Worm (Caenorhabditis elegans) whole organism, late embryonic: ENCODE data around the gene clec-121.
A peak's percentile ranks its signal among the peaks of the same experiment; 100 is the strongest.

Experiments
- ama-1 ChIP-seq: fragments of 150-350 bp; optimal IDR thresholded peaks from 2 replicates; lab custom pipeline; 2014
- ceh-18 ChIP-seq: sonication (generic microtip); optimal IDR thresholded peaks from 2 replicates; lab custom pipeline; 2016; ENCODE audit warnings: missing genetic modification characterization, missing compliant biosample characterization
- fkh-10 ChIP-seq: fragments of 150-350 bp; optimal IDR thresholded peaks from 2 replicates; lab custom pipeline; 2014; ENCODE audit warnings: missing biosample characterization, missing genetic modification reagents, missing genetic modification characterization
- fkh-6 ChIP-seq: sonication (generic microtip); optimal IDR thresholded peaks from 2 replicates; lab custom pipeline; 2016; ENCODE audit warnings: missing genetic modification characterization, missing compliant biosample characterization
- nhr-11 ChIP-seq: fragments of 150-350 bp; optimal IDR thresholded peaks from 2 replicates; lab custom pipeline; 2014; ENCODE audit warnings: missing biosample characterization, missing genetic modification characterization
- odd-2 ChIP-seq: sonication (generic microtip); optimal IDR thresholded peaks from 2 replicates; lab custom pipeline; 2017; ENCODE audit warnings: antibody characterized with exemption, mild to moderate bottlenecking, missing genetic modification characterization, missing compliant biosample characterization
- pat-9 ChIP-seq: fragments of 200-800 bp; sonication (Bioruptor generic); optimal IDR thresholded peaks from 2 replicates; lab custom pipeline; 2018; ENCODE audit warnings: mild to moderate bottlenecking, missing genetic modification characterization, moderate library complexity, missing compliant biosample characterization
- pax-1 ChIP-seq: fragments of 150-350 bp; optimal IDR thresholded peaks from 2 replicates; lab custom pipeline; 2014; ENCODE audit warnings: missing biosample characterization, missing genetic modification characterization
- rnt-1 ChIP-seq: sonication (generic microtip); optimal IDR thresholded peaks from 2 replicates; lab custom pipeline; 2016; ENCODE audit warnings: missing genetic modification characterization, missing compliant biosample characterization
- sox-4 ChIP-seq: sonication (generic microtip); optimal IDR thresholded peaks from 2 replicates; lab custom pipeline; 2017; ENCODE audit warnings: mild to moderate bottlenecking, missing genetic modification characterization, inconsistent platforms, missing compliant biosample characterization
- tbx-2 ChIP-seq: sonication (generic microtip); optimal IDR thresholded peaks from 2 replicates; lab custom pipeline; 2016; ENCODE audit warnings: missing genetic modification characterization, missing compliant biosample characterization

ce11 chrII:3054622-3055021 is 47.5 kb upstream of the clec-121 start:
- TF ChIP-seq pat-9 (no peak), ama-1 (no peak), odd-2 (tag; lab: Kevin White, UChicago) (no peak), pax-1 (no peak), tbx-2 (tag; lab: Kevin White, UChicago) (peak; percentile 22), nhr-11 (tag; lab: Kevin White, UChicago) (no peak), rnt-1 (tag; lab: Kevin White, UChicago) (no peak), ceh-18 (tag; lab: Kevin White, UChicago) (no peak), sox-4 (no peak), fkh-6 (no peak), fkh-10 (GFP tag; lab: Kevin White, UChicago) (no peak)
